Worm (Caenorhabditis elegans): ENCODE measurements around the gene F40F8.1.

- TF ChIP-seq ama-1 (optimal IDR thresholded peaks at IDR 0.05) (no peak), ets-7 (tag; optimal IDR thresholded peaks at IDR 0.05) (no peak)
Measured at ce11 chrII:11162390-11162789, 34.9 kb downstream of the F40F8.1 start, which contains the start of gene ptr-13.

All from whole organism, early embryonic.